Worm (Caenorhabditis elegans): ENCODE data around the gene nep-15.

Gene nep-15

ce11 chrX:8354284-8354784 lies 17.7 kb upstream of the nep-15 start (continued):
- TF ChIP-seq sup-37 (GFP tag; optimal IDR thresholded peaks at IDR 0.05): no peak
- no peak for TF ChIP-seq mef-2 (tag; optimal IDR thresholded peaks at IDR 0.05)
- TF ChIP-seq unc-86 (tag; optimal IDR thresholded peaks at IDR 0.05): peak; percentile 68
- no peak for TF ChIP-seq ceh-88 (GFP tag; IDR thresholded peaks at IDR 0.05)
- TF ChIP-seq dsc-1 (tag; optimal IDR thresholded peaks at IDR 0.05): peak; percentile 93
- TF ChIP-seq vab-15 (tag; optimal IDR thresholded peaks at IDR 0.05): no peak
- TF ChIP-seq elt-3 (tag; optimal IDR thresholded peaks at IDR 0.05): no peak
- no peak for TF ChIP-seq C04F5.9 (tag; optimal IDR thresholded peaks at IDR 0.05)
- no peak for TF ChIP-seq fkh-4 (tag; optimal IDR thresholded peaks at IDR 0.05; ENCODE audit: borderline replicate concordance)
- no peak for TF ChIP-seq snu-23 (GFP tag; optimal IDR thresholded peaks at IDR 0.05)
- TF ChIP-seq F16B12.6 (tag; optimal IDR thresholded peaks at IDR 0.05): no peak
- TF ChIP-seq ceh-82 (tag; optimal IDR thresholded peaks at IDR 0.05): no peak
- TF ChIP-seq C34B4.2 (tag; optimal IDR thresholded peaks at IDR 0.05): no peak
- no peak for TF ChIP-seq blmp-1 (tag; optimal IDR thresholded peaks at IDR 0.05)
- no peak for TF ChIP-seq aha-1 (tag; optimal IDR thresholded peaks at IDR 0.05)
- TF ChIP-seq ztf-11 (tag; optimal IDR thresholded peaks at IDR 0.05): no peak
- TF ChIP-seq lin-14 (GFP tag; optimal IDR thresholded peaks at IDR 0.05): no peak
- TF ChIP-seq nhr-76 (tag; optimal IDR thresholded peaks at IDR 0.05): no peak
- TF ChIP-seq unc-98 (GFP tag; IDR thresholded peaks at IDR 0.05): no peak
- no peak for TF ChIP-seq lin-35 (GFP tag; optimal IDR thresholded peaks at IDR 0.05)
- TF ChIP-seq efl-1 (optimal IDR thresholded peaks at IDR 0.05): no peak
- peak in 1 of 2 experiments; percentile 90 for TF ChIP-seq efl-1 (GFP tag; optimal IDR thresholded peaks at IDR 0.05 in 1 of 2)
- TF ChIP-seq egl-13 (tag; optimal IDR thresholded peaks at IDR 0.05): no peak
- no peak for TF ChIP-seq nhr-11 (tag; optimal IDR thresholded peaks at IDR 0.05)
- TF ChIP-seq fkh-10 (GFP tag; optimal IDR thresholded peaks at IDR 0.05): no peak
- no peak for TF ChIP-seq tlp-1 (tag; optimal IDR thresholded peaks at IDR 0.05)

ce11 chrX:8355350-8355749 lies 16.7 kb upstream of the nep-15 start:
- peak in 1 of 2 experiments; percentile 10 for TF ChIP-seq lin-35 (GFP tag; optimal IDR thresholded peaks at IDR 0.05)
- peak; percentile 69 for TF ChIP-seq elt-2 (tag; optimal IDR thresholded peaks at IDR 0.05)
- TF ChIP-seq lsy-2 (tag; optimal IDR thresholded peaks at IDR 0.05): no peak
- no peak for TF ChIP-seq efl-1 (optimal IDR thresholded peaks at IDR 0.05)
- TF ChIP-seq efl-1 (GFP tag; optimal IDR thresholded peaks at IDR 0.05 in 1 of 2): peak in 1 of 2 experiments; percentile 24

ce11 chrX:8356305-8356704 lies 15.7 kb upstream of the nep-15 start:
- peak; percentile 19 for TF ChIP-seq fkh-8 (tag; optimal IDR thresholded peaks at IDR 0.05)
- no peak for TF ChIP-seq sox-4 (tag; optimal IDR thresholded peaks at IDR 0.05)
- peak; percentile 11 for TF ChIP-seq nhr-20 (tag; optimal IDR thresholded peaks at IDR 0.05)
- peak in 1 of 2 experiments; percentile 20 for TF ChIP-seq lin-35 (GFP tag; optimal IDR thresholded peaks at IDR 0.05)
- TF ChIP-seq elt-2 (tag; optimal IDR thresholded peaks at IDR 0.05): peak; percentile 73
- TF ChIP-seq isw-1 (GFP tag; IDR thresholded peaks at IDR 0.05): no peak
- TF ChIP-seq ceh-8 (GFP tag; optimal IDR thresholded peaks at IDR 0.05): peak; percentile 18
- TF ChIP-seq nhr-71 (tag; optimal IDR thresholded peaks at IDR 0.05): peak; percentile 39
- no peak for TF ChIP-seq lin-14 (GFP tag; optimal IDR thresholded peaks at IDR 0.05)

- no peak for TF ChIP-seq nhr-90 (tag; optimal IDR thresholded peaks at IDR 0.05; ENCODE audit: poor library complexity)
- no peak for TF ChIP-seq lir-3 (tag; optimal IDR thresholded peaks at IDR 0.05; ENCODE audit: poor library complexity)
- TF ChIP-seq dsc-1 (tag; optimal IDR thresholded peaks at IDR 0.05): peak; percentile 76
- TF ChIP-seq fkh-8 (tag; optimal IDR thresholded peaks at IDR 0.05): peak; percentile 66
- TF ChIP-seq unc-130 (tag; optimal IDR thresholded peaks at IDR 0.05): no peak
- no peak for TF ChIP-seq snu-23 (GFP tag; optimal IDR thresholded peaks at IDR 0.05)
- peak; percentile 44 for TF ChIP-seq nhr-71 (tag; optimal IDR thresholded peaks at IDR 0.05)
- no peak for TF ChIP-seq nhr-77 (tag; optimal IDR thresholded peaks at IDR 0.05)
- no peak for TF ChIP-seq efl-1 (optimal IDR thresholded peaks at IDR 0.05)
- peak in 1 of 2 experiments; percentile 41 for TF ChIP-seq efl-1 (GFP tag; optimal IDR thresholded peaks at IDR 0.05 in 1 of 2)
- TF ChIP-seq xbp-1 (tag; optimal IDR thresholded peaks at IDR 0.05): no peak
These were observed 9.6 kb upstream of the nep-15 start for ce11 chrX:8362379-8362778.
